Worm (Caenorhabditis elegans) whole organism, L4 larva: Measurements from ENCODE around the gene srt-68.

Experiments
- ama-1 ChIP-seq: fragments of 150-350 bp; optimal IDR thresholded peaks from 2 replicates; lab custom pipeline; 2014; ENCODE audit warnings: inconsistent platforms, mixed read lengths
- ceh-62 ChIP-seq: sonication (generic microtip); optimal IDR thresholded peaks from 2 replicates; lab custom pipeline; 2017; ENCODE audit warnings: missing biosample characterization, missing genetic modification characterization
- egl-43 ChIP-seq: fragments of 200-800 bp; sonication (Bioruptor generic); IDR thresholded peaks from 2 replicates; pipeline ENCODE4 v1.3.6; 2022; ENCODE audit warnings: missing genetic modification reagents, missing genetic modification characterization, missing compliant biosample characterization
- lir-3 ChIP-seq: sonication (generic microtip); optimal IDR thresholded peaks from 2 replicates; lab custom pipeline; 2016; ENCODE audit warnings: mild to moderate bottlenecking, missing genetic modification characterization, missing compliant biosample characterization
- nhr-102 ChIP-seq: sonication (generic microtip); optimal IDR thresholded peaks from 2 replicates; lab custom pipeline; 2016; ENCODE audit warnings: mild to moderate bottlenecking, missing genetic modification characterization, moderate library complexity, missing compliant biosample characterization
- nhr-25 ChIP-seq: sonication (generic microtip); optimal IDR thresholded peaks from 2 replicates; lab custom pipeline; 2017; ENCODE audit warnings: missing genetic modification characterization, mild to moderate bottlenecking, missing compliant biosample characterization, antibody characterized with exemption, moderate library complexity, borderline replicate concordance; ENCODE audit not compliant: insufficient read depth
- nhr-77 ChIP-seq: fragments of 150-350 bp; optimal IDR thresholded peaks from 2 replicates; lab custom pipeline; 2014; ENCODE audit warnings: missing biosample characterization, missing genetic modification characterization
- snpc-1.2 ChIP-seq: fragments of 200-800 bp; sonication (Bioruptor generic); IDR thresholded peaks from 2 replicates; pipeline ENCODE4 v1.3.6; 2022; ENCODE audit warnings: missing genetic modification reagents, missing genetic modification characterization, missing compliant biosample characterization
- snpc-4 ChIP-seq: fragments of 150-350 bp; optimal IDR thresholded peaks from 2 replicates; lab custom pipeline; 2014; ENCODE audit warnings: missing biosample characterization, missing genetic modification characterization
- zfp-2 ChIP-seq: sonication (generic microtip); optimal IDR thresholded peaks from 2 replicates; lab custom pipeline; 2016; ENCODE audit warnings: mild to moderate bottlenecking, missing genetic modification characterization, missing compliant biosample characterization

DNA sequence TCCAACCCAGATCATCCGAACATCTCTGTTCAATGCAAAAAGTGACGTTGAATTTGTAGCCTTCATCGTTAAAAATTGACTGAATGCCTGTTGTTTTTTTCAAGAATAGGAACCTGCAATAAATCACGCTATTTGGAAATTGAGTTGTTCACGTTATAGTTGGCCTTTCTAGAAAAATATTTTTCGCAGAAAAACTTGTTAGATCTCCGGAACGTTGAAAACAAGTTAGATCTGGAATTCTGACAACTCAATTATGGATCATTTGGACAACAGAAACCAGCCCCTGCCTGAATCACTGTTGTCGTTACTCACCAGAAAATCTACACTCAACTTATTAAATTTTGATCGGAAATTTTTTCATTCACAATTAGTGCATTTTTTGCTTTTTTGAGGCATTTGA is 5.4 kb upstream of the srt-68 start, which contains the start of gene srt-67:
- TF ChIP-seq ama-1 (lab: Kevin White, UChicago): no peak
- TF ChIP-seq lir-3 (tag; lab: Kevin White, UChicago): no peak
- TF ChIP-seq nhr-25: no peak
- TF ChIP-seq egl-43 (GFP tag; lab: Robert Waterston, UW): no peak
- no peak for TF ChIP-seq snpc-1.2 (GFP tag; lab: Robert Waterston, UW)
- no peak for TF ChIP-seq ceh-62 (tag; lab: Kevin White, UChicago)
- TF ChIP-seq nhr-77 (tag; lab: Kevin White, UChicago): no peak
- no peak for TF ChIP-seq zfp-2 (tag; lab: Kevin White, UChicago)
- no peak for TF ChIP-seq snpc-4 (tag; lab: Kevin White, UChicago)
- no peak for TF ChIP-seq nhr-102 (tag; lab: Kevin White, UChicago)
